Worm (Caenorhabditis elegans): ENCODE results near the gene ZK617.26.

ce11 chrIV:12005090-12005770, 5.5 kb downstream of the ZK617.26 start:
- TF ChIP-seq him-1 (tag; optimal IDR thresholded peaks at IDR 0.05): no peak
- no peak for TF ChIP-seq dao-5 (tag; optimal IDR thresholded peaks at IDR 0.05)

Data from whole organism, L4/young adult.